Worm (Caenorhabditis elegans): ENCODE results near the gene C55A6.6.

- TF ChIP-seq nhr-12 (tag; optimal IDR thresholded peaks at IDR 0.05) (no peak), ceh-83 (GFP tag; optimal IDR thresholded peaks at IDR 0.05) (no peak)
Measured at ce11 chrV:11472209-11472608, 42.3 kb downstream of the C55A6.6 start, which contains the start of the genes nas-20 and nas-21.
